Fruit fly (Drosophila melanogaster): Measurements from ENCODE around the gene CG31460.

The CG31460 gene

dm6 chr3R:8524277-8524676 is 38.2 kb upstream of the CG31460 start (continued):
- no peak for TF ChIP-seq sc (optimal IDR thresholded peaks at IDR 0.05)
- no peak for TF ChIP-seq sc (GFP tag; optimal IDR thresholded peaks at IDR 0.05)
- no peak for TF ChIP-seq CG10147 (GFP tag; optimal IDR thresholded peaks at IDR 0.05)
- TF ChIP-seq ci (GFP tag; IDR thresholded peaks at IDR 0.05), result peak; percentile 63
- TF ChIP-seq CG10366 (GFP tag; IDR thresholded peaks at IDR 0.05), result peak; percentile 47
- no peak for TF ChIP-seq CG9215 (GFP tag; IDR thresholded peaks at IDR 0.05)
- no peak for TF ChIP-seq CG1647 (GFP tag; optimal IDR thresholded peaks at IDR 0.05)
- no peak for TF ChIP-seq hth (optimal IDR thresholded peaks at IDR 0.05)
- TF ChIP-seq Camta (GFP tag; optimal IDR thresholded peaks at IDR 0.05), result no peak
- TF ChIP-seq CG3847 (GFP tag; IDR thresholded peaks at IDR 0.05), result peak; percentile 20; the same call in 1 of the 2 replicates
- TF ChIP-seq CG2889 (GFP tag; IDR thresholded peaks at IDR 0.05), result no peak
- TF ChIP-seq Max (GFP tag; optimal IDR thresholded peaks at IDR 0.05), result no peak
- TF ChIP-seq mam (GFP tag; optimal IDR thresholded peaks at IDR 0.05), result peak; percentile 44
- TF ChIP-seq Chrac-16 (GFP tag; optimal IDR thresholded peaks at IDR 0.05), result no peak
- peak; percentile 19 for TF ChIP-seq ftz-f1 (GFP tag; optimal IDR thresholded peaks at IDR 0.05)
- TF ChIP-seq CG18011 (GFP tag; optimal IDR thresholded peaks at IDR 0.05), result no peak
- TF ChIP-seq dmrt99B (tag; optimal IDR thresholded peaks at IDR 0.05), result peak; percentile 30
- TF ChIP-seq CG10565 (GFP tag; optimal IDR thresholded peaks at IDR 0.05), result no peak
- no peak for TF ChIP-seq Awh (GFP tag; IDR thresholded peaks at IDR 0.05)
- TF ChIP-seq CG11456 (GFP tag; IDR thresholded peaks at IDR 0.05), result peak; percentile 48; the same call in 1 of the 3 replicates
- no peak for TF ChIP-seq sd (tag; optimal IDR thresholded peaks at IDR 0.05)
- TF ChIP-seq CG7372 (GFP tag; IDR thresholded peaks at IDR 0.05), result 0 out of 2 replicates have a peak, but pooled peaks have one; percentile 22
- TF ChIP-seq E2f1 (GFP tag; IDR thresholded peaks at IDR 0.05), result peak; percentile 51
- no peak for TF ChIP-seq grau (tag; optimal IDR thresholded peaks at IDR 0.05)
- 0 out of 3 replicates have a peak, but pooled peaks have one; percentile 11 for TF ChIP-seq sr (GFP tag; IDR thresholded peaks at IDR 0.05)
- no peak for TF ChIP-seq fd3F (GFP tag; optimal IDR thresholded peaks at IDR 0.05)
- no peak for TF ChIP-seq bsh (GFP tag; optimal IDR thresholded peaks at IDR 0.05)
- peak; percentile 35; the same call in 1 of the 2 replicates for TF ChIP-seq Rx (GFP tag; IDR thresholded peaks at IDR 0.05)
- TF ChIP-seq zfh1 (GFP tag; IDR thresholded peaks at IDR 0.05), result 0 out of 3 replicates have a peak, but pooled peaks have one; percentile 39
- 0 out of 2 replicates have a peak, but pooled peaks have one; percentile 18 for TF ChIP-seq CG31224 (GFP tag; IDR thresholded peaks at IDR 0.05)
- no peak for TF ChIP-seq D (optimal IDR thresholded peaks at IDR 0.05)
- TF ChIP-seq D (GFP tag; optimal IDR thresholded peaks at IDR 0.05), result no peak
- TF ChIP-seq wdn (GFP tag; IDR thresholded peaks at IDR 0.05), result no peak; the same call in 1 of the 2 replicates
- TF ChIP-seq CoRest (tag; optimal IDR thresholded peaks at IDR 0.05), result peak; percentile 11
- TF ChIP-seq E2f2 (GFP tag; IDR thresholded peaks at IDR 0.05), result 0 out of 2 replicates have a peak, but pooled peaks have one; percentile 9
- TF ChIP-seq pan (optimal IDR thresholded peaks at IDR 0.05), result no peak
- peak in 1 of 2 experiments; percentile 62 for TF ChIP-seq pan (GFP tag; optimal IDR thresholded peaks at IDR 0.05 in 1 of 2, IDR thresholded peaks at IDR 0.05 in 1 of 2)
- TF ChIP-seq bab2 (GFP tag; optimal IDR thresholded peaks at IDR 0.05), result peak; percentile 13
- no peak for TF ChIP-seq dpn (GFP tag; optimal IDR thresholded peaks at IDR 0.05)
- TF ChIP-seq CG9932 (GFP tag; IDR thresholded peaks at IDR 0.05), result peak; percentile 47; the same call in 1 of the 2 replicates
- TF ChIP-seq hkb (optimal IDR thresholded peaks at IDR 0.05), result no peak
- TF ChIP-seq hkb (GFP tag; IDR thresholded peaks at IDR 0.05), result peak; percentile 50
- 0 out of 2 replicates have a peak, but pooled peaks have one; percentile 15 for TF ChIP-seq sens-2 (GFP tag; IDR thresholded peaks at IDR 0.05)
- peak; percentile 8 for TF ChIP-seq CG12942 (GFP tag; optimal IDR thresholded peaks at IDR 0.05)
- no peak for TF ChIP-seq CG18764 (GFP tag; optimal IDR thresholded peaks at IDR 0.05)
- TF ChIP-seq C15 (GFP tag; IDR thresholded peaks at IDR 0.05), result no peak
- TF ChIP-seq run (tag; optimal IDR thresholded peaks at IDR 0.05), result no peak
- no peak for TF ChIP-seq CG18476 (GFP tag; optimal IDR thresholded peaks at IDR 0.05)
- TF ChIP-seq tll (GFP tag; optimal IDR thresholded peaks at IDR 0.05), result no peak
- no peak for TF ChIP-seq kah (GFP tag; optimal IDR thresholded peaks at IDR 0.05)
- peak; percentile 10 for TF ChIP-seq ATbp (GFP tag; optimal IDR thresholded peaks at IDR 0.05)
- TF ChIP-seq sisA (GFP tag; IDR thresholded peaks at IDR 0.05), result peak; percentile 47; the same call in 1 of the 2 replicates
- no peak for TF ChIP-seq NC2β (GFP tag; optimal IDR thresholded peaks at IDR 0.05)
